Fruit fly (Drosophila melanogaster) whole organism, pupa: ENCODE measurements around the gene CG33796.

Source experiments
- CG17806 ChIP-seq: fragments of 200-800 bp; sonication (Bioruptor generic); optimal IDR thresholded peaks from 2 replicates; lab custom pipeline; 2018; ENCODE audit warnings: missing biosample characterization, mild to moderate bottlenecking, missing genetic modification characterization, moderate library complexity
- CG8159 ChIP-seq: fragments of 200-800 bp; sonication (Bioruptor generic); optimal IDR thresholded peaks from 3 replicates; lab custom pipeline; 2018; ENCODE audit warnings: missing biosample characterization, mild to moderate bottlenecking, missing genetic modification characterization, moderate library complexity
- fd96Ca ChIP-seq: fragments of 200-800 bp; sonication (Bioruptor generic); IDR thresholded peaks from 3 replicates; pipeline ENCODE4 v1.3.6; 2022; ENCODE audit warnings: missing biosample characterization, missing genetic modification characterization
- rn ChIP-seq: fragments of 200-800 bp; sonication (Bioruptor generic); IDR thresholded peaks from 2 replicates; pipeline ENCODE4 v1.3.6; 2022; ENCODE audit warnings: missing biosample characterization, missing genetic modification characterization

DNA sequence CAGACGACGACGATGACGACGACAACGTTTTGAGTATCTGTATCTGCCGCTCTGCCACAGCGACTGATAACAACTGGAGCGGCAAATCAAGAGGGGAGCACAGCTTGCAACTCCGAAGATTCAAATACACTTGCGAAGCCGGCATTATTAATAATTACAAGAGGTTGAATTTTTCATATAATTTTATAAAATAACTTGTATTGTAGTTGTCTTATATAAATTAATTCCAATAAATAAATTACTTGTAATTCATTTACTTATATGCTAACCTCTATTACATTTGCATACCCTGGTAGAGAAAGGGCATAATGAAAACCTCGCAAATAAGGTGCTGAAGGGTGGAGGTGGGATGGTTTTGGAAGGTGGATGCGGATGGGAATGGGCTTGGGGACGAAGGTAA lies 34.2 kb upstream of the CG33796 start:
- TF ChIP-seq rn (GFP tag; lab: Robert Waterston, UW), result peak; percentile 21; the same call in 1 of the 2 replicates
- no peak for TF ChIP-seq fd96Ca (GFP tag; lab: Robert Waterston, UW)
- TF ChIP-seq CG17806 (tag; lab: Kevin White, UChicago), result peak; percentile 84
- peak; percentile 89 for TF ChIP-seq CG8159 (tag; lab: Kevin White, UChicago)
